Worm (Caenorhabditis elegans): Measurements from ENCODE around the gene cysl-4.

The cysl-4 gene

DNA sequence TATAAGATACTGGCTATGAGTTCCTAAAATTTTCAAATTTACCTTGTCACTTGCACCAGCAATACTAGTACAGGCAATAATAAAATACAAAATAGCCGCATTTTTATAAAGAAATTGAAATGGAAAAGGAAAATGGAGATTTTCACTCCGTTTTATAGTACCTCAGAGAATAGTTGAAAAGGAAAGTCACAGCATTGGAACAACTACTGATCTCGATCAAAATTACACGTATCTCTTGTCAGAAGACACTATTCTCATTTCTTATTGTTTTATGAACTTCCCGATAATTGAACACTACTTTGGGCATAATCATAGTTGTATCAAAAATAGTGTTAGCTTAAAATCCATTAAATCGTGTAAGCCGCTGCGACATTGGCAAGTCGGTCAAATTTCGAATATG is 46.7 kb downstream of the cysl-4 start, which contains the start of gene Y40B10A.11:
Gene Y40B10A.11, minus strand, starts transcription at position 101 of the 400 bp plus-strand sequence.
- TF ChIP-seq ztf-4 (tag; optimal IDR thresholded peaks at IDR 0.05) (no peak), sem-4 (tag; optimal IDR thresholded peaks at IDR 0.05) (no peak), nhr-11 (tag; optimal IDR thresholded peaks at IDR 0.05) (no peak), lin-11 (tag; optimal IDR thresholded peaks at IDR 0.05) (no peak), lin-13 (GFP tag; optimal IDR thresholded peaks at IDR 0.05) (no peak), nhr-23 (tag; optimal IDR thresholded peaks at IDR 0.05) (no peak)

DNA sequence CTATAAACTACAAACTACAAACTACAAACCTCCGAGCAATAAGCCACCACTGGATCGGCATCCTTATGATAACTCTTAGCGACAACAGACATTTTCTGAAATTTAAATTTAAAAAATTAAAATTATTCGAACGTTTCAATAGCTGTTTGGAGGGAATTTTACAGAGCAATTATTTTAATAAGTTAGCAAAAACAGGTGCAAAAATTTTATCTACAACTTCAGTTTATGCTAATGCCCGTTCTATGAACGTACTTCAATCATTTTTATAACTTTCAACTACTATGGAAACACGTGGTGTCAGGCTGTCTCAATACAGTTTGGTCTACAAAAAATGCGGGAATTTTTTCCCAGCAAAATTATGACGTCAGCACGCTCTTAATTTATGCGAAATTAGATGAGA is 48.8 kb downstream of the cysl-4 start, which contains the start of gene comt-5:
Gene comt-5, minus strand, starts transcription at position 101 of the 400 bp plus-strand sequence.
- no peak for TF ChIP-seq ZK546.5 (tag; optimal IDR thresholded peaks at IDR 0.05)
- TF ChIP-seq nhr-12 (tag; optimal IDR thresholded peaks at IDR 0.05) = no peak
- TF ChIP-seq mbf-1 (tag; optimal IDR thresholded peaks at IDR 0.05) = no peak
- TF ChIP-seq crh-2 (tag; optimal IDR thresholded peaks at IDR 0.05) = no peak
- TF ChIP-seq nhr-23 (tag; optimal IDR thresholded peaks at IDR 0.05) = no peak
- TF ChIP-seq elt-3 (tag; optimal IDR thresholded peaks at IDR 0.05) = no peak
- no peak for TF ChIP-seq unc-62 (GFP tag; optimal IDR thresholded peaks at IDR 0.05)
- no peak for TF ChIP-seq snpc-4 (tag; optimal IDR thresholded peaks at IDR 0.05)
- TF ChIP-seq nhr-11 (tag; optimal IDR thresholded peaks at IDR 0.05) = no peak
- TF ChIP-seq ceh-82 (tag; optimal IDR thresholded peaks at IDR 0.05) = no peak
- TF ChIP-seq ceh-16 (tag; optimal IDR thresholded peaks at IDR 0.05) = no peak

DNA sequence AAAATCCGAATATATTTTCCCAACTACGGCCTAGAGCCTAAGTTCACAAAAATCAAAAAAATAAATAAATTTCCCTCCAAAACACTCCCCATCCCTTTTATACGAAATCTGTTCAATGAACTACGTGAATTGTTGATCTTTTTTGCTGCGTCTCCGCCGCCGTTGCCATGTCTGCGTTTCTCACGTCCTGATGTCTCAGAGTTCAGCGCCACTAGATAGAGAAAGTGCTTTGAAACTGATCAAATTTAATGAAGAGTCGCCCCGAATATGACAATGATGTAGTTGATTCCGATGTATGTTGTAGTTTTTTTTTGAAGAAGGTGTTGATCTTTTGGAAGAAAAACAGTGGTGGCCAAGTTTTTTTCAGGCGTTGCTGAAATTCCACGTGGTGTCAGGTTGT is 49.5 kb downstream of the cysl-4 start:
- TF ChIP-seq mdl-1 (tag; optimal IDR thresholded peaks at IDR 0.05) = no peak
- TF ChIP-seq fos-1 (tag; optimal IDR thresholded peaks at IDR 0.05) = no peak
- TF ChIP-seq sma-3 (GFP tag; optimal IDR thresholded peaks at IDR 0.05) = no peak
- no peak for TF ChIP-seq ceh-82 (tag; optimal IDR thresholded peaks at IDR 0.05)
- no peak for TF ChIP-seq sma-9 (GFP tag; optimal IDR thresholded peaks at IDR 0.05)
- TF ChIP-seq sma-9 (tag; optimal IDR thresholded peaks at IDR 0.05) = no peak
- no peak for TF ChIP-seq elt-1 (tag; optimal IDR thresholded peaks at IDR 0.05)
- no peak for TF ChIP-seq nhr-21 (tag; optimal IDR thresholded peaks at IDR 0.05)
- no peak for TF ChIP-seq Y55F3AM.14 (GFP tag; optimal IDR thresholded peaks at IDR 0.05)
- TF ChIP-seq nhr-11 (tag; optimal IDR thresholded peaks at IDR 0.05) = no peak

DNA sequence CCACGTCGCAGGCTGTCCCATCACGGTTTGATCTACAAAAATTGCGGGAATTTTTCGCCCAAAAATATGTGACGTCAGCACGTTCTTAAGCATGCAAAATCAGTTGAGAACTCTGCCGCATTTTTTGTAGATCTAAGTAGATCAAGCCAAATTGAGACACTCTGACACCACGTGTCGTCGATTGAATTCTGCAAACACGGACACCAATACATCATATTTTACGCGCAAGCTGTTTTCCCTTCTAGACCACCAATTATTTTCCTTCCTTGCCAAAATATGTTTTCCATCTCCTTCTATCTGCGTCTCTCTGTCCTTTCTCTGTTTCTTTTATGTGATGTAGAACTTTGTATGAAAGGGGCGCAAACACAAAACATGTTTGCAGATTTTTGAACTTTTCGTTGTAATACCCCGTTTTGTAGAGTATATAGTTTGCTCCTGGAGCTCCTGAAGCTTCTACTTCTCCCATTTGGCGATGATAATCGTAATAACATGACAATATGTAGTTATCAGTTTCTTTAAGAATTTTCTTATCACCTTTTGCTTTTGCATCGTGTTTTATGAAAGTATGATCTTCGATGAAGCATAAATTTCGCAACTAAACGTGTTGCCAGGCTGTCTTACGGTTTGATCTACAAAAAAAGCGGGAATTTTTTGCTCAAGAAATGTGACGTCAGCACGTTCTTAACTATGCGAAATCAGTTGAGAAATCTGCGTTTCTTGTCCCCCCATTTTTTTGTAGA is 51.2 kb downstream of the cysl-4 start:
- TF ChIP-seq sma-9 (GFP tag; optimal IDR thresholded peaks at IDR 0.05) (peak; percentile 23), sma-9 (tag; optimal IDR thresholded peaks at IDR 0.05) (no peak), C34F6.9 (tag; optimal IDR thresholded peaks at IDR 0.05) (peak; percentile 5), aly-2 (tag; optimal IDR thresholded peaks at IDR 0.05) (no peak), nhr-77 (tag; optimal IDR thresholded peaks at IDR 0.05) (no peak), ztf-11 (tag; optimal IDR thresholded peaks at IDR 0.05) (no peak), nhr-6 (tag; optimal IDR thresholded peaks at IDR 0.05) (no peak), mab-5 (tag; optimal IDR thresholded peaks at IDR 0.05) (no peak), R02D3.7 (tag; optimal IDR thresholded peaks at IDR 0.05) (no peak), ztf-1 (GFP tag; conservative IDR thresholded peaks at IDR 0.05) (no peak), blmp-1 (tag; optimal IDR thresholded peaks at IDR 0.05; ENCODE audit: insufficient read depth) (no peak), nhr-21 (tag; optimal IDR thresholded peaks at IDR 0.05) (no peak), fos-1 (tag; optimal IDR thresholded peaks at IDR 0.05) (peak; percentile 53), nhr-237 (tag; optimal IDR thresholded peaks at IDR 0.05) (no peak), Y55F3AM.14 (GFP tag; optimal IDR thresholded peaks at IDR 0.05) (no peak)
